Worm (Caenorhabditis elegans) whole organism, mixed stage, embryonic: Measurements from ENCODE around the gene tsg-101.
A peak's percentile ranks its signal among the peaks of the same experiment; 100 is the strongest.

Source experiments
- M03D4.4 ChIP-seq: sonication (generic microtip); optimal IDR thresholded peaks from 2 replicates; lab custom pipeline; 2017; ENCODE audit warnings: mild to moderate bottlenecking, missing genetic modification characterization, missing compliant biosample characterization
- bed-3 ChIP-seq: fragments of 200-800 bp; sonication (Bioruptor generic); optimal IDR thresholded peaks from 3 replicates; lab custom pipeline; 2018; ENCODE audit warnings: mild to moderate bottlenecking, missing genetic modification characterization, moderate library complexity, missing compliant biosample characterization
- blmp-1 ChIP-seq: fragments of 150-350 bp; optimal IDR thresholded peaks from 2 replicates; lab custom pipeline; 2014; ENCODE audit warnings: missing biosample characterization, missing genetic modification characterization
- ceh-39 ChIP-seq: fragments of 150-350 bp; optimal IDR thresholded peaks from 2 replicates; lab custom pipeline; 2014; ENCODE audit warnings: missing biosample characterization, missing genetic modification characterization
- ceh-43 ChIP-seq: fragments of 200-800 bp; sonication (Bioruptor generic); optimal IDR thresholded peaks from 2 replicates; lab custom pipeline; 2018; ENCODE audit warnings: mild to moderate bottlenecking, missing genetic modification characterization, moderate library complexity, missing compliant biosample characterization
- ceh-83 ChIP-seq: fragments of 200-800 bp; sonication (Bioruptor generic); optimal IDR thresholded peaks from 2 replicates; lab custom pipeline; 2018; ENCODE audit warnings: mild to moderate bottlenecking, missing genetic modification characterization, missing compliant biosample characterization
- ces-1 ChIP-seq: fragments of 150-350 bp; optimal IDR thresholded peaks from 2 replicates; lab custom pipeline; 2014; ENCODE audit warnings: missing biosample characterization, missing genetic modification reagents, missing genetic modification characterization
- cnd-1 ChIP-seq: fragments of 200-800 bp; sonication (Bioruptor generic); optimal IDR thresholded peaks from 2 replicates; lab custom pipeline; 2018; ENCODE audit warnings: mild to moderate bottlenecking, missing genetic modification characterization, missing compliant biosample characterization
- drap-1 ChIP-seq: fragments of 200-800 bp; sonication (Bioruptor generic); optimal IDR thresholded peaks from 3 replicates; lab custom pipeline; 2018; ENCODE audit warnings: mild to moderate bottlenecking, missing genetic modification characterization, missing compliant biosample characterization
- elt-1 ChIP-seq: sonication (generic microtip); optimal IDR thresholded peaks from 2 replicates; lab custom pipeline; 2017; ENCODE audit warnings: missing genetic modification characterization, mild to moderate bottlenecking, missing compliant biosample characterization, antibody characterized with exemption, moderate library complexity, borderline replicate concordance; ENCODE audit not compliant: insufficient read depth
- flh-1 ChIP-seq: fragments of 200-800 bp; sonication (Bioruptor generic); optimal IDR thresholded peaks from 2 replicates; lab custom pipeline; 2018; ENCODE audit warnings: mild to moderate bottlenecking, missing genetic modification characterization, moderate library complexity, missing compliant biosample characterization
- ham-2 ChIP-seq: fragments of 200-800 bp; sonication (Bioruptor generic); optimal IDR thresholded peaks from 2 replicates; lab custom pipeline; 2018; ENCODE audit warnings: mild to moderate bottlenecking, missing genetic modification characterization, missing compliant biosample characterization
- hlh-1 ChIP-seq: fragments of 150-350 bp; optimal IDR thresholded peaks from 2 replicates; lab custom pipeline; 2014; ENCODE audit warnings: missing biosample characterization, missing genetic modification reagents, missing genetic modification characterization
- lin-32 ChIP-seq: fragments of 200-800 bp; sonication (Bioruptor generic); optimal IDR thresholded peaks from 2 replicates; lab custom pipeline; 2018; ENCODE audit warnings: mild to moderate bottlenecking, missing genetic modification characterization, missing compliant biosample characterization
- lsy-2 ChIP-seq: fragments of 150-350 bp; optimal IDR thresholded peaks from 2 replicates; lab custom pipeline; 2014; ENCODE audit warnings: missing biosample characterization, missing genetic modification characterization
- mep-1 ChIP-seq: fragments of 150-350 bp; optimal IDR thresholded peaks from 2 replicates; lab custom pipeline; 2017; ENCODE audit warnings: missing biosample characterization, missing genetic modification reagents, missing genetic modification characterization, inconsistent platforms
- mls-2 ChIP-seq: sonication (generic microtip); optimal IDR thresholded peaks from 2 replicates; lab custom pipeline; 2016; ENCODE audit warnings: mild to moderate bottlenecking, missing genetic modification characterization, moderate library complexity, missing compliant biosample characterization
- nhr-12 ChIP-seq: fragments of 150-350 bp; optimal IDR thresholded peaks from 2 replicates; lab custom pipeline; 2014; ENCODE audit warnings: missing biosample characterization, missing genetic modification characterization
- nhr-2 ChIP-seq: fragments of 150-350 bp; optimal IDR thresholded peaks from 2 replicates; lab custom pipeline; 2014; ENCODE audit warnings: missing biosample characterization, missing genetic modification characterization
- nhr-237 ChIP-seq: fragments of 150-350 bp; optimal IDR thresholded peaks from 2 replicates; lab custom pipeline; 2014; ENCODE audit warnings: missing biosample characterization, missing genetic modification characterization
- nhr-28 ChIP-seq: fragments of 150-350 bp; optimal IDR thresholded peaks from 2 replicates; lab custom pipeline; 2014; ENCODE audit warnings: missing biosample characterization, missing genetic modification characterization
- pha-4 ChIP-seq: fragments of 150-350 bp; optimal IDR thresholded peaks from 2 replicates; lab custom pipeline; 2018; ENCODE audit warnings: missing biosample characterization, missing genetic modification reagents, missing genetic modification characterization
- snpc-4 ChIP-seq: fragments of 150-350 bp; optimal IDR thresholded peaks from 2 replicates; lab custom pipeline; 2014; ENCODE audit warnings: missing biosample characterization, missing genetic modification characterization
- sptf-1 ChIP-seq: sonication (generic microtip); optimal IDR thresholded peaks from 2 replicates; lab custom pipeline; 2017; ENCODE audit warnings: mild to moderate bottlenecking, missing genetic modification characterization, moderate library complexity, missing compliant biosample characterization
- tbx-8 ChIP-seq: fragments of 200-800 bp; sonication (Bioruptor generic); optimal IDR thresholded peaks from 2 replicates; lab custom pipeline; 2018; ENCODE audit warnings: mild to moderate bottlenecking, missing genetic modification characterization, moderate library complexity, missing compliant biosample characterization
- unc-120 ChIP-seq: sonication (generic microtip); optimal IDR thresholded peaks from 2 replicates; lab custom pipeline; 2017; ENCODE audit warnings: missing genetic modification characterization, missing compliant biosample characterization; ENCODE audit not compliant: poor library complexity, severe bottlenecking
- unc-39 ChIP-seq: fragments of 150-350 bp; optimal IDR thresholded peaks from 2 replicates; lab custom pipeline; 2014; ENCODE audit warnings: missing biosample characterization, missing genetic modification characterization
- unc-62 ChIP-seq: fragments of 150-350 bp; optimal IDR thresholded peaks from 2 replicates; lab custom pipeline; 2014; ENCODE audit warnings: missing biosample characterization, missing genetic modification reagents, missing genetic modification characterization
- zip-8 ChIP-seq: fragments of 150-350 bp; optimal IDR thresholded peaks from 2 replicates; lab custom pipeline; 2014; ENCODE audit warnings: missing biosample characterization, missing genetic modification characterization
- ztf-11 ChIP-seq: fragments of 150-350 bp; optimal IDR thresholded peaks from 2 replicates; lab custom pipeline; 2014; ENCODE audit warnings: missing biosample characterization, missing genetic modification characterization

The tsg-101 gene

DNA sequence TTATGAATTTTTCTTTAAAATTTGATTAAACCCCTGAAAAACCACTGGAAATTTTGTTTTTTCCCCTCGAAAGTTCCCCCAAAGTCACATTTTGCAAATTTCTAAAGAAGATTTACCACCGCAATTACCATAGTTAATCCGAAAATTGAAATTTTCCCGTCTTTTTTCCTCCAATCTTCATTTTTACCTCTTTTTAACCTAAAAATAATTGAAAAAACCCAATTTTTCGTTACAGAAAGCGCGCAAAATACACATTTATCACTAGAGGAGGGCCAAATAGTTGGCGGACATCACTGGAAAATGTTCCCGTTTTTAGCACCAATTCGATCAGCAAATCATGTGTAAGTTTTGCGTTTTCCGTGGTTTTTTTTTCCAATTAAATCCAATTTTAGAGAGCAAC, 2.2 kb upstream of the tsg-101 start, which contains the start of gene unc-33:
Gene unc-33 (plus strand): TSS at position 301 of the 400 bp plus-strand sequence.
- TF ChIP-seq nhr-28 (tag; lab: Kevin White, UChicago), result no peak
- no peak for TF ChIP-seq ceh-39
- no peak for TF ChIP-seq lsy-2
- no peak for TF ChIP-seq ceh-83 (GFP tag; lab: Kevin White, UChicago)
- TF ChIP-seq unc-39 (tag; lab: Kevin White, UChicago), result no peak
- TF ChIP-seq hlh-1 (tag; lab: Kevin White, UChicago), result no peak
- no peak for TF ChIP-seq cnd-1
- TF ChIP-seq ham-2 (GFP tag; lab: Kevin White, UChicago), result no peak
- TF ChIP-seq, all 35 proteins: peak for 0

- TF ChIP-seq flh-1 (GFP tag; lab: Kevin White, UChicago), result no peak
- peak; percentile 11 for TF ChIP-seq hlh-1 (tag; lab: Kevin White, UChicago)
- TF ChIP-seq mep-1 (tag; lab: Kevin White, UChicago), result peak; percentile 64
- TF ChIP-seq nhr-237 (tag; lab: Kevin White, UChicago), result peak; percentile 14
- TF ChIP-seq zip-8 (tag; lab: Kevin White, UChicago), result no peak
- no peak for TF ChIP-seq nhr-12 (tag; lab: Kevin White, UChicago)
- peak; percentile 81 for TF ChIP-seq ham-2 (GFP tag; lab: Kevin White, UChicago)
- no peak for TF ChIP-seq M03D4.4 (tag; lab: Kevin White, UChicago)
- peak; percentile 72 for TF ChIP-seq pha-4 (tag; lab: Kevin White, UChicago)
- TF ChIP-seq ces-1 (GFP tag; lab: Kevin White, UChicago), result peak; percentile 59
- TF ChIP-seq elt-1 (tag; lab: Kevin White, UChicago), result no peak
- peak; percentile 19 for TF ChIP-seq drap-1
- TF ChIP-seq nhr-28 (tag; lab: Kevin White, UChicago), result no peak
- no peak for TF ChIP-seq tbx-8
- peak; percentile 5 for TF ChIP-seq nhr-2 (tag; lab: Kevin White, UChicago)
- TF ChIP-seq bed-3 (GFP tag; lab: Kevin White, UChicago), result no peak
- no peak for TF ChIP-seq ztf-11 (tag; lab: Kevin White, UChicago)
- peak; percentile 49 for TF ChIP-seq unc-120 (tag; lab: Kevin White, UChicago)
- no peak for TF ChIP-seq lin-32 (GFP tag; lab: Kevin White, UChicago)
- TF ChIP-seq unc-39 (tag; lab: Kevin White, UChicago), result no peak
- no peak for TF ChIP-seq lsy-2
- TF ChIP-seq mls-2 (tag; lab: Kevin White, UChicago), result no peak
- no peak for TF ChIP-seq cnd-1
- no peak for TF ChIP-seq blmp-1 (tag; lab: Kevin White, UChicago)
- TF ChIP-seq unc-62 (GFP tag; lab: Kevin White, UChicago), result peak; percentile 8
- TF ChIP-seq ceh-39, result peak; percentile 73
Measured at ce11 chrIV:3515412-3516046, 1.2 kb upstream of the tsg-101 start.

DNA sequence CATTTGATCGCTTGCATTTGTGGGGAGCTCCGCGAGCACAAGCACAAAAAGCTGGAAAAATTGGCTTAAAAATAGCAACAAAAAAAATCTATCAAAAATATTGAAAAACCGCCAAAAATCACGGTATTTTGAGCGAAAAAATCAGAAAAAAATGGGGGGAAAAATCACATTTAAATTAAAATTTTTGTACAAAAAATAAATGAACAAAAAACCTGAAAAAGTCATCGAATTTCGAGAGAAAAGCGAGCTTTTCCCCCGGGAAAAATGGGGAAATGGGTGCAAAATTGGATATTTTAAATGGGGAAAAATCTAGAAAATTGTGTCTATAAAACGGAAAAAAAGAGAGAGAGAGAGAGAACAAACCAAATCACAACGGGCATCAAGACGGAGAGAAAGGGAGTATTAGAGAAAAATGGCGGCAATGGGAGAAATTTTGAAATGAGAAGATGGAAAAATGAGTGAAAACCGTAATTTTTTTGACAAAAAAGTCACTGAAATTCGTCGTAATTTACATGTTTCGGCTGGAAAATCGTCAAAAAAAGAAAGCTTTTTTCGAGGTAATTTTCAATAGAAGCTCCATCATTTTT, 4.8 kb downstream of the tsg-101 start, which contains the start of gene ced-10:
Gene ced-10 (minus strand): TSS at position 51 of the 587 bp plus-strand sequence.
- TF ChIP-seq snpc-4 (tag; lab: Kevin White, UChicago), result no peak
- no peak for TF ChIP-seq ceh-43 (GFP tag; lab: Kevin White, UChicago)
- no peak for TF ChIP-seq ces-1 (GFP tag; lab: Kevin White, UChicago)
- TF ChIP-seq nhr-237 (tag; lab: Kevin White, UChicago), result no peak
- no peak for TF ChIP-seq cnd-1
- TF ChIP-seq zip-8 (tag; lab: Kevin White, UChicago), result no peak
- no peak for TF ChIP-seq hlh-1 (tag; lab: Kevin White, UChicago)
- no peak for TF ChIP-seq ceh-39
- TF ChIP-seq unc-39 (tag; lab: Kevin White, UChicago), result no peak
- no peak for TF ChIP-seq nhr-2 (tag; lab: Kevin White, UChicago)
- TF ChIP-seq ham-2 (GFP tag; lab: Kevin White, UChicago), result no peak
- no peak for TF ChIP-seq unc-62 (GFP tag; lab: Kevin White, UChicago)
- no peak for TF ChIP-seq tbx-8
- no peak for TF ChIP-seq ceh-83 (GFP tag; lab: Kevin White, UChicago)
- TF ChIP-seq unc-120 (tag; lab: Kevin White, UChicago), result no peak
- TF ChIP-seq mep-1 (tag; lab: Kevin White, UChicago), result no peak
- TF ChIP-seq sptf-1 (tag; lab: Kevin White, UChicago), result no peak

- TF ChIP-seq hlh-1 (tag; lab: Kevin White, UChicago), result no peak
- TF ChIP-seq, all 35 proteins: peak for 0
Measured at ce11 chrIV:3505940-3506339, 8.4 kb downstream of the tsg-101 start.
